Worm (Caenorhabditis elegans): ENCODE data around the gene hadb-1.

The hadb-1 gene

ce11 chrIII:8650235-8650817 is 38.0 kb downstream of the hadb-1 start, which contains the start of gene flp-23:
Gene flp-23, plus strand, starts transcription at chrIII:8650767.
- TF ChIP-seq syd-9 (tag; optimal IDR thresholded peaks at IDR 0.05) = peak; percentile 6
- TF ChIP-seq eyg-1 (tag; optimal IDR thresholded peaks at IDR 0.05) = peak; percentile 54
- peak; percentile 39 for TF ChIP-seq C08G9.2 (tag; optimal IDR thresholded peaks at IDR 0.05)
- TF ChIP-seq mec-3 (tag; optimal IDR thresholded peaks at IDR 0.05; ENCODE audit: borderline replicate concordance) = no peak
- peak; percentile 54 for TF ChIP-seq dmd-4 (tag; optimal IDR thresholded peaks at IDR 0.05; ENCODE audit: borderline replicate concordance)
- no peak for TF ChIP-seq pag-3 (tag; optimal IDR thresholded peaks at IDR 0.05; ENCODE audit: borderline replicate concordance)
- TF ChIP-seq pros-1 (tag; optimal IDR thresholded peaks at IDR 0.05) = no peak
- TF ChIP-seq ceh-9 (tag; optimal IDR thresholded peaks at IDR 0.05) = peak; percentile 34
- TF ChIP-seq hlh-8 (tag; optimal IDR thresholded peaks at IDR 0.05) = no peak
- peak; percentile 78 for TF ChIP-seq gmeb-2 (tag; optimal IDR thresholded peaks at IDR 0.05)
- TF ChIP-seq ceh-48 (tag; optimal IDR thresholded peaks at IDR 0.05) = peak; percentile 60
- no peak for TF ChIP-seq ceh-45 (GFP tag; IDR thresholded peaks at IDR 0.05)
- TF ChIP-seq ets-4 (tag; optimal IDR thresholded peaks at IDR 0.05) = peak; percentile 6
- TF ChIP-seq elt-4 (tag; optimal IDR thresholded peaks at IDR 0.05) = no peak
- TF ChIP-seq pat-9 (tag; optimal IDR thresholded peaks at IDR 0.05) = peak; percentile 44
- TF ChIP-seq nfya-1 (tag; optimal IDR thresholded peaks at IDR 0.05) = peak; percentile 55
- peak; percentile 59 for TF ChIP-seq madf-2 (tag; optimal IDR thresholded peaks at IDR 0.05)
- TF ChIP-seq K09A11.1 (tag; optimal IDR thresholded peaks at IDR 0.05; ENCODE audit: insufficient read depth) = peak; percentile 56
- no peak for TF ChIP-seq odd-2 (tag; optimal IDR thresholded peaks at IDR 0.05)
- TF ChIP-seq ceh-6 (GFP tag; optimal IDR thresholded peaks at IDR 0.05) = peak; percentile 59
- no peak for TF ChIP-seq fkh-10 (GFP tag; optimal IDR thresholded peaks at IDR 0.05)
- TF ChIP-seq elt-2 (tag; optimal IDR thresholded peaks at IDR 0.05) = peak; percentile 63
- TF ChIP-seq ceh-30 (tag; optimal IDR thresholded peaks at IDR 0.05) = no peak
- TF ChIP-seq pqm-1 (tag; optimal IDR thresholded peaks at IDR 0.05) = peak; percentile 17
- TF ChIP-seq ceh-2 (tag; optimal IDR thresholded peaks at IDR 0.05) = peak; percentile 41
- TF ChIP-seq ztf-16 (tag; optimal IDR thresholded peaks at IDR 0.05) = peak; percentile 53
- TF ChIP-seq pha-4 (tag; optimal IDR thresholded peaks at IDR 0.05) = no peak
- peak; percentile 53 for TF ChIP-seq sdc-2 (tag; optimal IDR thresholded peaks at IDR 0.05)
- no peak for TF ChIP-seq ceh-22 (tag; optimal IDR thresholded peaks at IDR 0.05)
- peak; percentile 79 for TF ChIP-seq che-1 (tag; optimal IDR thresholded peaks at IDR 0.05)
- TF ChIP-seq F13H6.1 (tag; optimal IDR thresholded peaks at IDR 0.05) = no peak
- peak; percentile 60 for TF ChIP-seq npax-4 (tag; optimal IDR thresholded peaks at IDR 0.05)
- TF ChIP-seq T23F11.4 (GFP tag; optimal IDR thresholded peaks at IDR 0.05) = peak; percentile 51
- TF ChIP-seq C38D4.7 (GFP tag; optimal IDR thresholded peaks at IDR 0.05) = peak; percentile 54
- peak; percentile 10 for TF ChIP-seq ceh-24 (tag; optimal IDR thresholded peaks at IDR 0.05)
- peak; percentile 66 for TF ChIP-seq sox-4 (tag; optimal IDR thresholded peaks at IDR 0.05)
- TF ChIP-seq nhr-232 (tag; optimal IDR thresholded peaks at IDR 0.05) = peak; percentile 69
- no peak for TF ChIP-seq unc-42 (tag; optimal IDR thresholded peaks at IDR 0.05)
- no peak for TF ChIP-seq nhr-11 (tag; optimal IDR thresholded peaks at IDR 0.05)
- TF ChIP-seq unc-3 (GFP tag; conservative IDR thresholded peaks at IDR 0.05) = peak; percentile 65; the same call in 1 of the 2 replicates
- peak; percentile 23 for TF ChIP-seq unc-3 (tag; optimal IDR thresholded peaks at IDR 0.05)
- TF ChIP-seq hlh-15 (tag; optimal IDR thresholded peaks at IDR 0.05) = peak; percentile 29
- TF ChIP-seq K02D7.2 (tag; optimal IDR thresholded peaks at IDR 0.05) = peak; percentile 42
- TF ChIP-seq tbx-2 (tag; optimal IDR thresholded peaks at IDR 0.05) = peak; percentile 70
- TF ChIP-seq hlh-6 (tag; optimal IDR thresholded peaks at IDR 0.05) = peak; percentile 60
- TF ChIP-seq pha-2 (tag; optimal IDR thresholded peaks at IDR 0.05) = peak; percentile 74
- peak; percentile 62 for TF ChIP-seq dve-1 (tag; optimal IDR thresholded peaks at IDR 0.05)
- TF ChIP-seq tbx-7 (tag; optimal IDR thresholded peaks at IDR 0.05) = peak; percentile 16
- TF ChIP-seq ceh-19 (GFP tag; optimal IDR thresholded peaks at IDR 0.05) = peak; percentile 64
- no peak for TF ChIP-seq ama-1 (optimal IDR thresholded peaks at IDR 0.05)
- peak; percentile 58 for TF ChIP-seq ref-2 (tag; optimal IDR thresholded peaks at IDR 0.05)
- peak; percentile 41 for TF ChIP-seq ceh-14 (tag; optimal IDR thresholded peaks at IDR 0.05)
